Worm (Caenorhabditis elegans): ENCODE measurements around the gene nhr-31.

ce11 chrIV:8040610-8041317 lies 11.5 kb upstream of the nhr-31 start:
- TF ChIP-seq ama-1 (optimal IDR thresholded peaks at IDR 0.05) (no peak), ama-1 (GFP tag; optimal IDR thresholded peaks at IDR 0.05) (no peak), hrde-1 (tag; optimal IDR thresholded peaks at IDR 0.05; ENCODE audit: borderline replicate concordance) (no peak), sptf-2 (GFP tag; optimal IDR thresholded peaks at IDR 0.05) (no peak), him-1 (tag; optimal IDR thresholded peaks at IDR 0.05) (no peak), ekl-4 (GFP tag; IDR thresholded peaks at IDR 0.05) (no peak), fkh-3 (tag; optimal IDR thresholded peaks at IDR 0.05) (no peak), nhr-27 (tag; optimal IDR thresholded peaks at IDR 0.05) (no peak)

All from whole organism, young adult.